Fruit fly (Drosophila melanogaster) whole organism, pupa: ENCODE data around the gene CG42553.

Source experiments
- CG10348 ChIP-seq: fragments of 200-800 bp; sonication (Bioruptor generic); IDR thresholded peaks from 2 replicates; pipeline ENCODE4 v1.3.6; 2022; ENCODE audit warnings: missing biosample characterization, missing genetic modification characterization
- CG12605 ChIP-seq: fragments of 200-800 bp; sonication (Bioruptor generic); IDR thresholded peaks from 2 replicates; pipeline ENCODE4 v1.3.6; 2022; ENCODE audit warnings: missing biosample characterization, missing genetic modification characterization
- CG13204 ChIP-seq: fragments of 200-800 bp; sonication (Bioruptor generic); optimal IDR thresholded peaks from 2 replicates; lab custom pipeline; 2018; ENCODE audit warnings: missing biosample characterization, mild to moderate bottlenecking, missing genetic modification characterization, moderate library complexity
- CG14655 ChIP-seq: fragments of 200-800 bp; sonication (Bioruptor generic); optimal IDR thresholded peaks from 3 replicates; lab custom pipeline; 2017; ENCODE audit warnings: mild to moderate bottlenecking, missing biosample characterization, missing genetic modification reagents, missing genetic modification characterization
- CG15710 ChIP-seq: fragments of 200-800 bp; sonication (Bioruptor generic); optimal IDR thresholded peaks from 2 replicates; lab custom pipeline; 2018; ENCODE audit warnings: missing biosample characterization, mild to moderate bottlenecking, missing genetic modification characterization, moderate library complexity
- CG17806 ChIP-seq: fragments of 200-800 bp; sonication (Bioruptor generic); optimal IDR thresholded peaks from 2 replicates; lab custom pipeline; 2018; ENCODE audit warnings: missing biosample characterization, mild to moderate bottlenecking, missing genetic modification characterization, moderate library complexity
- CG32121 ChIP-seq: fragments of 200-800 bp; sonication (Bioruptor generic); IDR thresholded peaks from 2 replicates; pipeline ENCODE4 v1.3.6; 2022; ENCODE audit warnings: missing biosample characterization, missing genetic modification characterization
- CG34367 ChIP-seq: fragments of 200-800 bp; sonication (Bioruptor generic); optimal IDR thresholded peaks from 2 replicates; lab custom pipeline; 2018; ENCODE audit warnings: missing biosample characterization, mild to moderate bottlenecking, missing genetic modification characterization
- CG4496 ChIP-seq: fragments of 200-800 bp; sonication (Bioruptor generic); IDR thresholded peaks from 3 replicates; pipeline ENCODE4 v1.3.6; 2022; ENCODE audit warnings: missing biosample characterization, missing genetic modification characterization
- CG8159 ChIP-seq: fragments of 200-800 bp; sonication (Bioruptor generic); optimal IDR thresholded peaks from 3 replicates; lab custom pipeline; 2018; ENCODE audit warnings: missing biosample characterization, mild to moderate bottlenecking, missing genetic modification characterization, moderate library complexity
- CG8301 ChIP-seq: fragments of 200-800 bp; sonication (Bioruptor generic); optimal IDR thresholded peaks from 2 replicates; lab custom pipeline; 2018; ENCODE audit warnings: missing biosample characterization, mild to moderate bottlenecking, missing genetic modification characterization
- CG9948 ChIP-seq: fragments of 200-800 bp; sonication (Bioruptor generic); optimal IDR thresholded peaks from 2 replicates; lab custom pipeline; 2018; ENCODE audit warnings: missing biosample characterization, mild to moderate bottlenecking, missing genetic modification characterization, moderate library complexity
- D1 ChIP-seq: fragments of 200-800 bp; sonication (Bioruptor generic); optimal IDR thresholded peaks from 2 replicates; lab custom pipeline; 2018; ENCODE audit warnings: missing biosample characterization, mild to moderate bottlenecking, missing genetic modification characterization, moderate library complexity
- EcR ChIP-seq: fragments of 200-800 bp; sonication (Bioruptor generic); optimal IDR thresholded peaks from 3 replicates; lab custom pipeline; 2019; ENCODE audit warnings: missing biosample characterization, missing genetic modification characterization, mild to moderate bottlenecking, moderate library complexity, missing genetic modification reagents
- Ets98B ChIP-seq: fragments of 200-800 bp; sonication (Bioruptor generic); IDR thresholded peaks from 2 replicates; pipeline ENCODE4 v1.3.6; 2022; ENCODE audit warnings: missing biosample characterization, missing genetic modification characterization
- Pif1A ChIP-seq: fragments of 200-800 bp; sonication (Bioruptor generic); optimal IDR thresholded peaks from 3 replicates; lab custom pipeline; 2016; ENCODE audit warnings: missing biosample characterization, missing genetic modification characterization
- Pif1B ChIP-seq: fragments of 200-800 bp; sonication (Bioruptor generic); optimal IDR thresholded peaks from 3 replicates; lab custom pipeline; 2016; ENCODE audit warnings: missing biosample characterization, missing genetic modification characterization
- Snoo ChIP-seq: fragments of 200-800 bp; sonication (Bioruptor generic); optimal IDR thresholded peaks from 3 replicates; lab custom pipeline; 2017; ENCODE audit warnings: missing biosample characterization, mild to moderate bottlenecking, missing genetic modification characterization, inconsistent platforms
- fd96Ca ChIP-seq: fragments of 200-800 bp; sonication (Bioruptor generic); IDR thresholded peaks from 3 replicates; pipeline ENCODE4 v1.3.6; 2022; ENCODE audit warnings: missing biosample characterization, missing genetic modification characterization
- gl ChIP-seq: fragments of 200-800 bp; sonication (Bioruptor generic); optimal IDR thresholded peaks from 2 replicates; lab custom pipeline; 2018; ENCODE audit warnings: missing biosample characterization, mild to moderate bottlenecking, missing genetic modification characterization
- rn ChIP-seq: fragments of 200-800 bp; sonication (Bioruptor generic); IDR thresholded peaks from 2 replicates; pipeline ENCODE4 v1.3.6; 2022; ENCODE audit warnings: missing biosample characterization, missing genetic modification characterization

The CG42553 gene

DNA sequence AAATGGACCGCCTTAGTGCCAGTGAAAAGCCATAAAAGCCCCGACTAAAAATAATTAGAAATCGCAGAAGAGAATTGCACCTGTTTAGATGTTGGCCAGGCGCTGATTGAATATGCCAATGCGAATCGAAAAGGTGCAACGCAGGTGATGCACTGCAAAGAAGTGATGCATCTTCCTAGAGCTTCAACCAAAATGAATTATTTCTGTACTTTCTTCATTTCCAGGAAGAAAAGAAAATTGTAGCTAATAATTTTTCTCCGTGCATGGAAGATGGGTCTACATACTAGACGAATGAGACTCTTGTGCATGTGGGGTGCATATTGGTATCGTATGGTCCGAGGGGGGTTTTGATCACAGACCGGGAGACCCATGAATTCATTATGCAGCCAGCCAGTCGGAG, 44.9 kb upstream of the CG42553 start:
- TF ChIP-seq CG10348 (GFP tag; lab: Robert Waterston, UW) (no peak), CG14655 (peak; percentile 61), fd96Ca (no peak), CG15710 (tag; lab: Kevin White, UChicago) (no peak), Pif1B (GFP tag; lab: Kevin White, UChicago) (no peak), rn (GFP tag; lab: Robert Waterston, UW) (no peak), Pif1A (GFP tag; lab: Kevin White, UChicago) (no peak), CG13204 (no peak), CG4496 (peak; percentile 58; the same call in 2 of the 3 replicates), CG9948 (no peak), CG8159 (no peak), Ets98B (GFP tag; lab: Robert Waterston, UW) (no peak), CG8301 (tag; lab: Kevin White, UChicago) (peak; percentile 35), EcR (GFP tag; lab: Kevin White, UChicago) (no peak), Snoo (tag; lab: Kevin White, UChicago) (no peak), CG32121 (GFP tag; lab: Robert Waterston, UW) (no peak), CG17806 (tag; lab: Kevin White, UChicago) (peak; percentile 8), CG12605 (0 out of 2 replicates have a peak, but pooled peaks have one; percentile 34), D1 (tag; lab: Kevin White, UChicago) (no peak), gl (tag; lab: Kevin White, UChicago) (no peak), CG34367 (tag; lab: Kevin White, UChicago) (no peak)

DNA sequence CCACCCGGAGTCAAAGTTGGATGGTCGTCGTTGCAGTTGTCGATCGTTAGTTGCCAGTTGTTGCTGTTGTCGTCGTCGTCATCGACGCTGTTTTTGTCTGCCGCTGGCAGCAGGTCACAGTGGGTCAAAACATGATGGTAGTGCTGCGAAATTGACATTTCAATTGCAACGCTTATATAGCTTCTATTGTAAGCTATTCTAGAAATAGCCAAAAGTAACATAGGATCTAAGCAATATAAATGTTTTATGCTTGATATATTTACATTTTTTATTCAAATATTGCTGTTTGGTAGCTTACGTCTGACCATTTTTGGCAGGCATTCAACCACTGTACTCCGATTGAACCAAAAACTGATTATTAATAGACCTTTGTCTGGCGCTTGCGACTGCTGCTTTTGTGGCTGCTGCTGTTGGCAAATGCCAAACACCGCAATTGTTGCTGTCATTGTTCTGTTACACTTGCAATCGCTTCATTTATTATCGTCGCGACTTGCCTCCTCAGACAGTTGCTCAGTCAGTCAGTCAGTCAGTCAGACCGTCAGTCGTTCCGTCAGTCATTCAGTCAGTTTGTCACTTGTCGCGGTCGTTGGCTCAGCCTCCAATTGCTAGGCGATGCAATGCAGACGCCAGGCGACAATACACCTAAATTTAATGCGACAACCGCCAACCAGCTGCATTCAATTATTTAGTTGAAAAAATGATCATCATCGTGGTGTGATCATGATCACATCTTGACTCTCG, 42.5 kb upstream of the CG42553 start:
- TF ChIP-seq Pif1A (GFP tag; lab: Kevin White, UChicago) (peak; percentile 77), CG15710 (tag; lab: Kevin White, UChicago) (peak; percentile 44), CG12605 (peak; percentile 61), fd96Ca (peak; percentile 79; the same call in 2 of the 3 replicates), gl (tag; lab: Kevin White, UChicago) (no peak), CG8301 (tag; lab: Kevin White, UChicago) (peak; percentile 72), CG32121 (GFP tag; lab: Robert Waterston, UW) (peak; percentile 71), Pif1B (GFP tag; lab: Kevin White, UChicago) (peak; percentile 68), CG14655 (peak; percentile 78), CG17806 (tag; lab: Kevin White, UChicago) (peak; percentile 56), CG9948 (peak; percentile 55), Snoo (tag; lab: Kevin White, UChicago) (peak; percentile 49), rn (GFP tag; lab: Robert Waterston, UW) (no peak), CG13204 (no peak), CG4496 (peak; percentile 79), CG34367 (tag; lab: Kevin White, UChicago) (peak; percentile 7), D1 (tag; lab: Kevin White, UChicago) (no peak), Ets98B (GFP tag; lab: Robert Waterston, UW) (peak; percentile 72), EcR (GFP tag; lab: Kevin White, UChicago) (peak; percentile 61), CG8159 (peak; percentile 58), CG10348 (GFP tag; lab: Robert Waterston, UW) (peak; percentile 61)

DNA sequence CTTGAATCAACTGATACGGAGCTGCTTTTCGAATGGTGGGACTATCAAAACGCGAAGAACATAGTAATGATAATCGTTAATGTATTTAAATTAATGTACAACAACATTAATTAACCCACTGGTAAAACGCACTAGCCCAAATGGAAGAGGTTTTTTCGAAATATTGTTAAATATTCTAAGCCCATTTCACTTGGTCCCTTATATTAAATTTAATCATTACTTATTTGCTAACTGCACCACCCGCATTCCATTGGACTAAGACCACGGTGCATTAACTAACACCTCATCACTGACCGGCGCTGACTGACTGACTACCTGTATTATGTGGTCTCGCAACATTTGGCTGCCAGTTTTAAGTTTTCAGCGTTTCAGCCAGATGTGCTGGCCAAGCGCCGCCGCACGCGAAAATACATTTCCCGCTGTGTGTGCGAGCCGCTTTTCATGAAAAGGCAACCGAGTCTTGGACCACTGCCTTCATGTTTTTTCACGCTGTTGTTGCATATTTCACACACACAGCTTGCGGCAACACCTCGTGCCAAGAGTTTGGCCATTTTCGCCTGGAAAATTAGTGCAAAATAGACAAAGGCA, 40.1 kb upstream of the CG42553 start:
- TF ChIP-seq gl (tag; lab: Kevin White, UChicago) (no peak), CG15710 (tag; lab: Kevin White, UChicago) (no peak), CG9948 (no peak), Snoo (tag; lab: Kevin White, UChicago) (no peak), Pif1A (GFP tag; lab: Kevin White, UChicago) (peak; percentile 36), Pif1B (GFP tag; lab: Kevin White, UChicago) (peak; percentile 15), CG32121 (GFP tag; lab: Robert Waterston, UW) (peak; percentile 57; the same call in 1 of the 2 replicates), D1 (tag; lab: Kevin White, UChicago) (no peak), CG34367 (tag; lab: Kevin White, UChicago) (no peak), CG17806 (tag; lab: Kevin White, UChicago) (no peak), CG8301 (tag; lab: Kevin White, UChicago) (peak; percentile 61), CG13204 (no peak), CG14655 (peak; percentile 68), CG4496 (peak; percentile 56), CG10348 (GFP tag; lab: Robert Waterston, UW) (no peak), CG8159 (no peak), Ets98B (GFP tag; lab: Robert Waterston, UW) (peak; percentile 56), CG12605 (0 out of 2 replicates have a peak, but pooled peaks have one; percentile 38), rn (GFP tag; lab: Robert Waterston, UW) (no peak), EcR (GFP tag; lab: Kevin White, UChicago) (no peak), fd96Ca (no peak; the same call in 2 of the 3 replicates)

DNA sequence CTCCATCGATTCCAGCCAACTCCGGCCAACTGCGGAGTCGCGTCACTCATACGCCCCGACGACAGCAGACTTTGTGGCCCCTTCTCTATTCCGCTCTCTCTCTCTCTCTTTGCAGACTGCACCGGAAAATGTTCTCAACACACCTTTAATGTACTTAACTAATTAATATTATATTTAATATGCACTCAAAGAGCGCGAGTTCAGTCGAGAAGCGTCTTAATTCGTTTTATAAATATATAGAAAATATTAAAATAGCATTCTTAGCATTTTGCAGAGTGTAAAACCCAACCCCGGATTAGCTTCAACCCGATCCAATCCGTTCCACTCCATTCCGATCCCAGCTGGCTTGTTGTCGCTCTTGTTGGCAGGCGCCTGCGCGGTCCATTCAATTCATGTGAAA, 39.4 kb upstream of the CG42553 start:
- TF ChIP-seq CG8301 (tag; lab: Kevin White, UChicago) (peak; percentile 47), CG15710 (tag; lab: Kevin White, UChicago) (no peak), CG10348 (GFP tag; lab: Robert Waterston, UW) (no peak), D1 (tag; lab: Kevin White, UChicago) (no peak), fd96Ca (no peak), rn (GFP tag; lab: Robert Waterston, UW) (no peak), CG8159 (no peak), gl (tag; lab: Kevin White, UChicago) (no peak), Ets98B (GFP tag; lab: Robert Waterston, UW) (peak; percentile 75), CG12605 (no peak), Pif1A (GFP tag; lab: Kevin White, UChicago) (no peak), CG13204 (no peak), CG32121 (GFP tag; lab: Robert Waterston, UW) (peak; percentile 74), CG4496 (0 out of 3 replicates have a peak, but pooled peaks have one; percentile 71), CG9948 (no peak), CG14655 (peak; percentile 60), CG34367 (tag; lab: Kevin White, UChicago) (no peak), Pif1B (GFP tag; lab: Kevin White, UChicago) (no peak), Snoo (tag; lab: Kevin White, UChicago) (no peak)
- TF ChIP-seq, all 21 proteins: peak for 5
